Fruit fly (Drosophila melanogaster) whole organism, embryonic: Measurements from ENCODE around the gene CG42847.

Experiments
- Atf-2 ChIP-seq: fragments of 200-800 bp; sonication (Bioruptor generic); optimal IDR thresholded peaks from 2 replicates; lab custom pipeline; 2016; ENCODE audit warnings: missing biosample characterization, missing genetic modification characterization
- CG10209 ChIP-seq: fragments of 200-800 bp; sonication (Bioruptor generic); optimal IDR thresholded peaks from 3 replicates; lab custom pipeline; 2017; ENCODE audit warnings: missing biosample characterization, mild to moderate bottlenecking, missing genetic modification characterization, missing genetic modification reagents
- CG1024 ChIP-seq: fragments of 200-800 bp; sonication (Bioruptor generic); IDR thresholded peaks from 2 replicates; pipeline ENCODE4 v1.3.6; 2022; ENCODE audit warnings: missing biosample characterization, missing genetic modification characterization
- CG10543 ChIP-seq: fragments of 200-800 bp; sonication (Bioruptor generic); optimal IDR thresholded peaks from 3 replicates; lab custom pipeline; 2017; ENCODE audit warnings: missing biosample characterization, mild to moderate bottlenecking, missing genetic modification characterization, moderate library complexity
- CG12104 ChIP-seq: fragments of 200-800 bp; sonication (Bioruptor generic); optimal IDR thresholded peaks from 3 replicates; lab custom pipeline; 2016; ENCODE audit warnings: missing biosample characterization, missing genetic modification characterization
- CG1233 ChIP-seq: fragments of 200-800 bp; sonication (Bioruptor generic); optimal IDR thresholded peaks from 4 replicates; lab custom pipeline; 2018; ENCODE audit warnings: missing biosample characterization, mild to moderate bottlenecking, missing genetic modification characterization
- CG15514 ChIP-seq: fragments of 200-800 bp; sonication (Bioruptor generic); optimal IDR thresholded peaks from 3 replicates; lab custom pipeline; 2017; ENCODE audit warnings: missing biosample characterization, missing genetic modification characterization, mild to moderate bottlenecking, moderate library complexity, missing genetic modification reagents
- CG16863 ChIP-seq: fragments of 200-800 bp; sonication (Bioruptor generic); optimal IDR thresholded peaks from 3 replicates; lab custom pipeline; 2016; ENCODE audit warnings: missing biosample characterization, missing genetic modification characterization
- CG17385 ChIP-seq: fragments of 200-800 bp; sonication (Bioruptor generic); optimal IDR thresholded peaks from 3 replicates; lab custom pipeline; 2018; ENCODE audit warnings: missing biosample characterization, mild to moderate bottlenecking, missing genetic modification characterization
- CG18619 ChIP-seq: fragments of 200-800 bp; sonication (Bioruptor generic); optimal IDR thresholded peaks from 3 replicates; lab custom pipeline; 2017; ENCODE audit warnings: missing biosample characterization, mild to moderate bottlenecking, missing genetic modification characterization
- CG3065 ChIP-seq: fragments of 200-800 bp; sonication (Bioruptor generic); optimal IDR thresholded peaks from 2 replicates; lab custom pipeline; 2016; ENCODE audit warnings: missing biosample characterization, missing genetic modification characterization
- CG31441 ChIP-seq: fragments of 200-800 bp; sonication (Bioruptor generic); IDR thresholded peaks from 2 replicates; pipeline ENCODE4 v1.3.6; 2022; ENCODE audit warnings: missing biosample characterization, missing genetic modification characterization
- CG3163 ChIP-seq: fragments of 200-800 bp; sonication (Bioruptor generic); optimal IDR thresholded peaks from 3 replicates; lab custom pipeline; 2016; ENCODE audit warnings: missing biosample characterization, missing genetic modification characterization
- CG32772 ChIP-seq: fragments of 200-800 bp; sonication (Bioruptor generic); IDR thresholded peaks from 2 replicates; pipeline ENCODE4 v1.3.6; 2022; ENCODE audit warnings: missing biosample characterization, missing genetic modification characterization
- CG6175 ChIP-seq: fragments of 200-800 bp; sonication (Bioruptor generic); IDR thresholded peaks from 3 replicates; pipeline ENCODE4 v1.3.6; 2022; ENCODE audit warnings: missing biosample characterization, missing genetic modification characterization
- CG6689 ChIP-seq: fragments of 200-800 bp; sonication (Bioruptor generic); IDR thresholded peaks from 2 replicates; pipeline ENCODE4 v1.3.6; 2022; ENCODE audit warnings: missing biosample characterization, missing genetic modification characterization
- CG6813 ChIP-seq: fragments of 200-800 bp; sonication (Bioruptor generic); optimal IDR thresholded peaks from 2 replicates; lab custom pipeline; 2017; ENCODE audit warnings: missing biosample characterization, missing genetic modification characterization, mild to moderate bottlenecking, moderate library complexity, missing genetic modification reagents
- CG7372 ChIP-seq: fragments of 200-800 bp; sonication (Bioruptor generic); IDR thresholded peaks from 2 replicates; pipeline ENCODE4 v1.3.6; 2022; ENCODE audit warnings: missing biosample characterization, missing genetic modification characterization
- CG8765 ChIP-seq: fragments of 200-800 bp; sonication (Bioruptor generic); IDR thresholded peaks from 2 replicates; pipeline ENCODE4 v1.3.6; 2022; ENCODE audit warnings: missing biosample characterization, missing genetic modification characterization
- CG8924 ChIP-seq: fragments of 200-800 bp; optimal IDR thresholded peaks from 3 replicates; lab custom pipeline; 2019; ENCODE audit warnings: missing biosample characterization, mild to moderate bottlenecking, missing genetic modification characterization, moderate library complexity
- D19B ChIP-seq: fragments of 200-800 bp; sonication (Bioruptor generic); optimal IDR thresholded peaks from 2 replicates; lab custom pipeline; 2017; ENCODE audit warnings: missing biosample characterization, mild to moderate bottlenecking, missing genetic modification characterization
- Deaf1 ChIP-seq: fragments of 200-800 bp; optimal IDR thresholded peaks from 3 replicates; lab custom pipeline; 2019; ENCODE audit warnings: missing biosample characterization, mild to moderate bottlenecking, missing genetic modification characterization, moderate library complexity
- Dfd ChIP-seq, 2 experiments: fragments of >200 bp; optimal IDR thresholded peaks; 2 replicates each; lab custom pipeline; 2017; ENCODE audit warnings: missing biosample characterization in 2 of 2, missing genetic modification characterization in 2 of 2
- GATAe ChIP-seq: fragments of 200-800 bp; sonication (Bioruptor generic); conservative IDR thresholded peaks from 2 replicates; pipeline ENCODE4 v1.3.6; 2022; ENCODE audit warnings: missing biosample characterization, missing genetic modification characterization
- Gug ChIP-seq: fragments of 200-800 bp; sonication (Bioruptor generic); IDR thresholded peaks from 4 replicates; pipeline ENCODE4 v1.3.6; 2022; ENCODE audit warnings: missing biosample characterization, missing genetic modification characterization
- HHEX ChIP-seq: fragments of 200-800 bp; sonication (Bioruptor generic); optimal IDR thresholded peaks from 3 replicates; lab custom pipeline; 2017; ENCODE audit warnings: missing biosample characterization, mild to moderate bottlenecking, missing genetic modification characterization, missing genetic modification reagents
- Hey ChIP-seq: fragments of 200-800 bp; sonication (Bioruptor generic); optimal IDR thresholded peaks from 3 replicates; lab custom pipeline; 2018; ENCODE audit warnings: missing biosample characterization, mild to moderate bottlenecking, missing genetic modification characterization
- Nf-YA ChIP-seq: fragments of 200-800 bp; sonication (Bioruptor generic); IDR thresholded peaks from 2 replicates; pipeline ENCODE4 v1.3.6; 2022; ENCODE audit warnings: missing biosample characterization, missing genetic modification characterization
- Sox102F ChIP-seq: fragments of 200-800 bp; sonication (Bioruptor generic); optimal IDR thresholded peaks from 2 replicates; lab custom pipeline; 2018; ENCODE audit warnings: missing biosample characterization, mild to moderate bottlenecking, missing genetic modification characterization, moderate library complexity
- Xbp1 ChIP-seq: fragments of 200-800 bp; sonication (Bioruptor generic); optimal IDR thresholded peaks from 3 replicates; lab custom pipeline; 2016; ENCODE audit warnings: missing biosample characterization, mild to moderate bottlenecking, missing genetic modification characterization
- al ChIP-seq: fragments of 200-800 bp; sonication (Bioruptor generic); IDR thresholded peaks from 2 replicates; pipeline ENCODE4 v1.3.6; 2022; ENCODE audit warnings: missing biosample characterization, missing genetic modification characterization
- amos ChIP-seq: fragments of 200-800 bp; sonication (Bioruptor generic); IDR thresholded peaks from 2 replicates; pipeline ENCODE4 v1.3.6; 2022; ENCODE audit warnings: missing biosample characterization, missing genetic modification characterization; ENCODE audit not compliant: partially characterized antibody
- caup ChIP-seq: fragments of 200-800 bp; sonication (Bioruptor generic); optimal IDR thresholded peaks from 3 replicates; lab custom pipeline; 2017; ENCODE audit warnings: missing biosample characterization, mild to moderate bottlenecking, missing genetic modification characterization, moderate library complexity; ENCODE audit not compliant: severe bottlenecking
- dmrt99B ChIP-seq: fragments of 200-800 bp; sonication (Bioruptor generic); optimal IDR thresholded peaks from 2 replicates; lab custom pipeline; 2018; ENCODE audit warnings: missing biosample characterization, mild to moderate bottlenecking, missing genetic modification characterization, moderate library complexity
- exex ChIP-seq: fragments of 200-800 bp; sonication (Bioruptor generic); optimal IDR thresholded peaks from 4 replicates; lab custom pipeline; 2018; ENCODE audit warnings: missing biosample characterization, mild to moderate bottlenecking, missing genetic modification characterization, moderate library complexity
- fd3F ChIP-seq: fragments of 200-800 bp; sonication (Bioruptor generic); optimal IDR thresholded peaks from 2 replicates; lab custom pipeline; 2018; ENCODE audit warnings: missing biosample characterization, mild to moderate bottlenecking, missing genetic modification characterization, moderate library complexity
- gcm ChIP-seq: fragments of 200-800 bp; sonication (Bioruptor generic); optimal IDR thresholded peaks from 2 replicates; lab custom pipeline; 2019; ENCODE audit warnings: missing biosample characterization, mild to moderate bottlenecking, missing genetic modification characterization, moderate library complexity
- gem ChIP-seq: fragments of 200-800 bp; sonication (Bioruptor generic); optimal IDR thresholded peaks from 2 replicates; lab custom pipeline; 2019; ENCODE audit warnings: missing biosample characterization, mild to moderate bottlenecking, missing genetic modification characterization, moderate library complexity
- her ChIP-seq: fragments of 200-800 bp; sonication (Bioruptor generic); optimal IDR thresholded peaks from 2 replicates; lab custom pipeline; 2016; ENCODE audit warnings: missing biosample characterization, missing genetic modification characterization
- maf-S ChIP-seq: fragments of 200-800 bp; sonication (Bioruptor generic); optimal IDR thresholded peaks from 2 replicates; lab custom pipeline; 2016; ENCODE audit warnings: missing biosample characterization, missing genetic modification characterization
- nmo ChIP-seq: fragments of 200-800 bp; sonication (Bioruptor generic); optimal IDR thresholded peaks from 2 replicates; lab custom pipeline; 2018; ENCODE audit warnings: missing biosample characterization, mild to moderate bottlenecking, missing genetic modification characterization, moderate library complexity
- pan ChIP-seq, 4 experiments: fragments of >200 bp in 3 of 4; fragments of 200-800 bp in 1 of 4; sonication (Bioruptor generic) in 1 of 4; optimal IDR thresholded peaks in 3 of 4; IDR thresholded peaks in 1 of 4; 2 replicates each; pipeline versions ENCODE4 v1.3.6 to Lab custom; 2017 to 2022; ENCODE audit warnings: missing biosample characterization in 2 of 4, missing genetic modification characterization in 2 of 4, mixed read lengths in 1 of 4
- row ChIP-seq: fragments of 200-800 bp; sonication (Bioruptor generic); IDR thresholded peaks from 3 replicates; pipeline ENCODE4 v1.3.6; 2022; ENCODE audit warnings: missing biosample characterization, missing genetic modification characterization
- slbo ChIP-seq: fragments of 200-800 bp; sonication (Bioruptor generic); IDR thresholded peaks from 2 replicates; pipeline ENCODE4 v1.3.6; 2022; ENCODE audit warnings: missing biosample characterization, missing genetic modification characterization
- slou ChIP-seq: fragments of 200-800 bp; sonication (Bioruptor generic); optimal IDR thresholded peaks from 3 replicates; lab custom pipeline; 2016; ENCODE audit warnings: missing biosample characterization, missing genetic modification characterization
- sob ChIP-seq: fragments of 200-800 bp; sonication (Bioruptor generic); IDR thresholded peaks from 2 replicates; pipeline ENCODE4 v1.3.6; 2022; ENCODE audit warnings: missing biosample characterization, missing genetic modification characterization
- unc-4 ChIP-seq: fragments of 200-800 bp; sonication (Bioruptor generic); IDR thresholded peaks from 2 replicates; pipeline ENCODE4 v1.3.6; 2022; ENCODE audit warnings: missing biosample characterization, missing genetic modification characterization; ENCODE audit not compliant: partially characterized antibody
- vfl ChIP-seq: fragments of 200-800 bp; sonication (Bioruptor generic); optimal IDR thresholded peaks from 2 replicates; lab custom pipeline; 2016; ENCODE audit warnings: missing biosample characterization, missing genetic modification characterization
- zf30C ChIP-seq: fragments of 200-800 bp; sonication (Bioruptor generic); optimal IDR thresholded peaks from 3 replicates; lab custom pipeline; 2018; ENCODE audit warnings: missing biosample characterization, mild to moderate bottlenecking, missing genetic modification characterization

CG42847 gene

dm6 chr2L:9387240-9387672 is 40.4 kb upstream of the CG42847 start, which contains the start of gene Aldh (continued):
- TF ChIP-seq CG3065 (GFP tag; lab: Kevin White, UChicago), result no peak
- TF ChIP-seq CG1024 (GFP tag; lab: Robert Waterston, UW), result no peak
- no peak for TF ChIP-seq zf30C (GFP tag; lab: Kevin White, UChicago)
- TF ChIP-seq caup (GFP tag; lab: Kevin White, UChicago), result peak; percentile 46
- TF ChIP-seq Xbp1, result peak; percentile 17
- TF ChIP-seq CG12104 (GFP tag; lab: Kevin White, UChicago), result no peak
- peak; percentile 20; the same call in 1 of the 2 replicates for TF ChIP-seq CG7372 (GFP tag; lab: Robert Waterston, UW)
- no peak for TF ChIP-seq CG8924
- TF ChIP-seq Sox102F, result peak; percentile 7
- TF ChIP-seq D19B (GFP tag; lab: Kevin White, UChicago), result peak; percentile 43
- TF ChIP-seq slbo, result peak; percentile 72
- peak; percentile 31; the same call in 1 of the 2 replicates for TF ChIP-seq CG8765 (GFP tag; lab: Robert Waterston, UW)
- peak; percentile 76 for TF ChIP-seq row (GFP tag; lab: Robert Waterston, UW)
- TF ChIP-seq amos (GFP tag; lab: Robert Waterston, UW), result 0 out of 2 replicates have a peak, but pooled peaks have one; percentile 13
- TF ChIP-seq maf-S (GFP tag; lab: Kevin White, UChicago), result no peak
- TF ChIP-seq al, result peak; percentile 48; the same call in 1 of the 2 replicates
- TF ChIP-seq CG31441 (GFP tag; lab: Robert Waterston, UW), result 0 out of 2 replicates have a peak, but pooled peaks have one; percentile 25
- TF ChIP-seq vfl (GFP tag; lab: Kevin White, UChicago), result no peak
- TF ChIP-seq Deaf1 (tag; lab: Kevin White, UChicago), result no peak
- TF ChIP-seq Hey, result peak; percentile 93
- TF ChIP-seq CG1233 (GFP tag; lab: Kevin White, UChicago), result peak; percentile 11
- TF ChIP-seq CG17385 (GFP tag; lab: Kevin White, UChicago), result peak; percentile 30
- TF ChIP-seq slou (GFP tag; lab: Kevin White, UChicago), result no peak
- TF ChIP-seq gcm (GFP tag; lab: Kevin White, UChicago), result no peak
- no peak for TF ChIP-seq unc-4 (GFP tag; lab: Robert Waterston, UW)
- no peak for TF ChIP-seq pan (optimal IDR thresholded peaks at IDR 0.05; lab: Kevin White, UChicago)
- TF ChIP-seq pan (GFP tag; optimal IDR thresholded peaks at IDR 0.05 in 1 of 2, IDR thresholded peaks at IDR 0.05 in 1 of 2), result no peak
- TF ChIP-seq CG6689 (GFP tag; lab: Robert Waterston, UW), result peak; percentile 40
- peak; percentile 33 for TF ChIP-seq CG15514
- TF ChIP-seq CG10209, result peak; percentile 37
- no peak for TF ChIP-seq CG6813 (GFP tag; lab: Kevin White, UChicago)
- TF ChIP-seq her (GFP tag; lab: Kevin White, UChicago), result no peak
- peak; percentile 63 for TF ChIP-seq gem (tag; lab: Kevin White, UChicago)
- TF ChIP-seq fd3F, result peak; percentile 32
- TF ChIP-seq Nf-YA (GFP tag; lab: Robert Waterston, UW), result no peak
- 0 out of 3 replicates have a peak, but pooled peaks have one; percentile 34 for TF ChIP-seq CG6175 (GFP tag; lab: Robert Waterston, UW)
- peak; percentile 30; the same call in 1 of the 4 replicates for TF ChIP-seq Gug
- TF ChIP-seq dmrt99B (tag; lab: Kevin White, UChicago), result peak; percentile 31
- peak; percentile 19 for TF ChIP-seq nmo (GFP tag; lab: Kevin White, UChicago)
- peak; percentile 5 for TF ChIP-seq CG3163 (GFP tag; lab: Kevin White, UChicago)
- no peak for TF ChIP-seq Atf-2 (GFP tag; lab: Kevin White, UChicago)
- TF ChIP-seq exex (tag; lab: Kevin White, UChicago), result peak; percentile 71
- peak; percentile 70 for TF ChIP-seq GATAe (GFP tag; lab: Robert Waterston, UW)
- peak; percentile 54 for TF ChIP-seq CG10543 (GFP tag; lab: Kevin White, UChicago)
- peak; percentile 40 for TF ChIP-seq sob (GFP tag; lab: Robert Waterston, UW)
- TF ChIP-seq Dfd (GFP tag; optimal IDR thresholded peaks at IDR 0.05; lab: Kevin White, UChicago), result no peak
- TF ChIP-seq CG32772 (GFP tag; lab: Robert Waterston, UW), result 0 out of 2 replicates have a peak, but pooled peaks have one; percentile 5
- peak; percentile 37 for TF ChIP-seq CG18619 (GFP tag; lab: Kevin White, UChicago)
- peak; percentile 18 for TF ChIP-seq HHEX (GFP tag; lab: Kevin White, UChicago)
- TF ChIP-seq CG16863 (GFP tag; lab: Kevin White, UChicago), result no peak
